Fruit fly (Drosophila melanogaster) whole organism, prepupa: Measurements from ENCODE around the gene CG13458.

Experiments used
- Blimp-1 ChIP-seq: fragments of 200-800 bp; sonication (Bioruptor generic); optimal IDR thresholded peaks from 3 replicates; lab custom pipeline; 2017; ENCODE audit warnings: missing biosample characterization, missing genetic modification characterization, mild to moderate bottlenecking, moderate library complexity, missing genetic modification reagents
- CG10631 ChIP-seq: fragments of 200-800 bp; sonication (Bioruptor generic); optimal IDR thresholded peaks from 2 replicates; lab custom pipeline; 2016; ENCODE audit warnings: missing biosample characterization, missing genetic modification characterization
- CG11294 ChIP-seq: fragments of 200-800 bp; sonication (Bioruptor generic); IDR thresholded peaks from 2 replicates; pipeline ENCODE4 v1.3.6; 2022; ENCODE audit warnings: missing biosample characterization, missing genetic modification characterization
- CG11762 ChIP-seq: fragments of 200-800 bp; sonication (Bioruptor generic); optimal IDR thresholded peaks from 3 replicates; lab custom pipeline; 2016; ENCODE audit warnings: missing biosample characterization, missing genetic modification characterization; ENCODE audit not compliant: insufficient read depth
- CG11902 ChIP-seq: fragments of 200-800 bp; sonication (Bioruptor generic); optimal IDR thresholded peaks from 3 replicates; lab custom pipeline; 2016; ENCODE audit warnings: missing biosample characterization, missing genetic modification characterization
- CG15336 ChIP-seq: fragments of 200-800 bp; sonication (Bioruptor generic); IDR thresholded peaks from 2 replicates; pipeline ENCODE4 v1.3.6; 2022; ENCODE audit warnings: missing biosample characterization, missing genetic modification characterization
- CG1621 ChIP-seq: fragments of 200-800 bp; sonication (Bioruptor generic); optimal IDR thresholded peaks from 3 replicates; lab custom pipeline; 2018; ENCODE audit warnings: missing biosample characterization, mild to moderate bottlenecking, missing genetic modification characterization
- CG16779 ChIP-seq: fragments of 200-800 bp; sonication (Bioruptor generic); optimal IDR thresholded peaks from 3 replicates; lab custom pipeline; 2017; ENCODE audit warnings: missing biosample characterization, mild to moderate bottlenecking, missing genetic modification characterization
- CG3032 ChIP-seq: fragments of 200-800 bp; optimal IDR thresholded peaks from 2 replicates; lab custom pipeline; 2019; ENCODE audit warnings: missing biosample characterization, mild to moderate bottlenecking, missing genetic modification characterization, moderate library complexity
- CG31627 ChIP-seq: fragments of 200-800 bp; sonication (Bioruptor generic); optimal IDR thresholded peaks from 3 replicates; lab custom pipeline; 2016; ENCODE audit warnings: missing biosample characterization, missing genetic modification characterization
- CG32006 ChIP-seq: fragments of 200-800 bp; sonication (Bioruptor generic); optimal IDR thresholded peaks from 3 replicates; lab custom pipeline; 2017; ENCODE audit warnings: missing biosample characterization, mild to moderate bottlenecking, missing genetic modification characterization
- CG34406 ChIP-seq: fragments of 200-800 bp; sonication (Bioruptor generic); optimal IDR thresholded peaks from 3 replicates; lab custom pipeline; 2016; ENCODE audit warnings: missing biosample characterization, missing genetic modification characterization
- CG3919 ChIP-seq: fragments of 200-800 bp; sonication (Bioruptor generic); optimal IDR thresholded peaks from 3 replicates; lab custom pipeline; 2016; ENCODE audit warnings: missing biosample characterization, missing genetic modification characterization
- CG6276 ChIP-seq: fragments of 200-800 bp; sonication (Bioruptor generic); optimal IDR thresholded peaks from 2 replicates; lab custom pipeline; 2017; ENCODE audit warnings: missing biosample characterization, mild to moderate bottlenecking, missing genetic modification characterization
- CG6792 ChIP-seq: fragments of 200-800 bp; sonication (Bioruptor generic); optimal IDR thresholded peaks from 3 replicates; lab custom pipeline; 2016; ENCODE audit warnings: missing biosample characterization, missing genetic modification characterization
- CG6808 ChIP-seq: fragments of 200-800 bp; sonication (Bioruptor generic); optimal IDR thresholded peaks from 3 replicates; lab custom pipeline; 2017; ENCODE audit warnings: missing biosample characterization, missing genetic modification characterization, mild to moderate bottlenecking, moderate library complexity, missing genetic modification reagents
- CG6854 ChIP-seq: fragments of 200-800 bp; sonication (Bioruptor generic); optimal IDR thresholded peaks from 2 replicates; lab custom pipeline; 2017; ENCODE audit warnings: missing biosample characterization, mild to moderate bottlenecking, missing genetic modification characterization
- CG8119 ChIP-seq: fragments of 200-800 bp; sonication (Bioruptor generic); IDR thresholded peaks from 3 replicates; pipeline ENCODE4 v1.3.6; 2022; ENCODE audit warnings: missing biosample characterization, missing genetic modification characterization
- CG8319 ChIP-seq: fragments of 200-800 bp; sonication (Bioruptor generic); optimal IDR thresholded peaks from 3 replicates; lab custom pipeline; 2016; ENCODE audit warnings: missing biosample characterization, missing genetic modification characterization
- CG9139 ChIP-seq: fragments of 200-800 bp; sonication (Bioruptor generic); optimal IDR thresholded peaks from 3 replicates; lab custom pipeline; 2017; ENCODE audit warnings: missing biosample characterization, mild to moderate bottlenecking, missing genetic modification characterization
- Eip75B ChIP-seq: fragments of 200-800 bp; sonication (Bioruptor generic); optimal IDR thresholded peaks from 3 replicates; lab custom pipeline; 2016; ENCODE audit warnings: missing biosample characterization, missing genetic modification characterization
- Eip78C ChIP-seq: fragments of 200-800 bp; sonication (Bioruptor generic); peaks from one replicate; lab custom pipeline; 2016; ENCODE audit warnings: missing biosample characterization, missing genetic modification characterization
- Eip93F ChIP-seq: fragments of 200-800 bp; sonication (Bioruptor generic); optimal IDR thresholded peaks from 2 replicates; lab custom pipeline; 2016; ENCODE audit warnings: missing biosample characterization, mild to moderate bottlenecking, missing genetic modification characterization
- Ets21C ChIP-seq: fragments of 200-800 bp; sonication (Bioruptor generic); optimal IDR thresholded peaks from 3 replicates; lab custom pipeline; 2016; ENCODE audit warnings: missing biosample characterization, missing genetic modification characterization
- Ets96B ChIP-seq: fragments of 200-800 bp; optimal IDR thresholded peaks from 2 replicates; lab custom pipeline; 2019; ENCODE audit warnings: missing biosample characterization, mild to moderate bottlenecking, missing genetic modification characterization, moderate library complexity
- Gug ChIP-seq: fragments of 200-800 bp; sonication (Bioruptor generic); IDR thresholded peaks from 2 replicates; pipeline ENCODE4 v1.3.6; 2022; ENCODE audit warnings: missing biosample characterization, missing genetic modification characterization
- Hr38 ChIP-seq: sonication (Bioruptor generic); optimal IDR thresholded peaks from 2 replicates; lab custom pipeline; 2016; ENCODE audit warnings: missing biosample characterization, missing genetic modification characterization
- Hr39 ChIP-seq: fragments of 200-800 bp; sonication (Bioruptor generic); optimal IDR thresholded peaks from 2 replicates; lab custom pipeline; 2016; ENCODE audit warnings: missing biosample characterization, missing genetic modification characterization
- Hr4 ChIP-seq: fragments of 200-800 bp; sonication (Bioruptor generic); optimal IDR thresholded peaks from 3 replicates; lab custom pipeline; 2016; ENCODE audit warnings: missing biosample characterization, missing genetic modification characterization
- Met ChIP-seq: fragments of 200-800 bp; sonication (Bioruptor generic); optimal IDR thresholded peaks from 3 replicates; lab custom pipeline; 2016; ENCODE audit warnings: missing biosample characterization, missing genetic modification characterization
- OdsH ChIP-seq: fragments of 200-800 bp; sonication (Bioruptor generic); optimal IDR thresholded peaks from 3 replicates; lab custom pipeline; 2016; ENCODE audit warnings: missing biosample characterization, missing genetic modification characterization
- Smox ChIP-seq: fragments of 200-800 bp; sonication (Bioruptor generic); optimal IDR thresholded peaks from 3 replicates; lab custom pipeline; 2016; ENCODE audit warnings: missing biosample characterization, missing genetic modification characterization
- Sox102F ChIP-seq: fragments of 200-800 bp; sonication (Bioruptor generic); optimal IDR thresholded peaks from 2 replicates; lab custom pipeline; 2016; ENCODE audit warnings: missing biosample characterization, mild to moderate bottlenecking, missing genetic modification characterization
- Sox15 ChIP-seq: fragments of 200-800 bp; sonication (Bioruptor generic); optimal IDR thresholded peaks from 3 replicates; lab custom pipeline; 2016; ENCODE audit warnings: missing biosample characterization, missing genetic modification characterization
- achi ChIP-seq: fragments of 200-800 bp; sonication (Bioruptor generic); optimal IDR thresholded peaks from 3 replicates; lab custom pipeline; 2016; ENCODE audit warnings: missing biosample characterization, missing genetic modification characterization
- acj6 ChIP-seq: fragments of 200-800 bp; sonication (Bioruptor generic); optimal IDR thresholded peaks from 3 replicates; lab custom pipeline; 2016; ENCODE audit warnings: missing biosample characterization, missing genetic modification characterization
- cyc ChIP-seq: fragments of 200-800 bp; sonication (Bioruptor generic); optimal IDR thresholded peaks from 3 replicates; lab custom pipeline; 2016; ENCODE audit warnings: missing biosample characterization, missing genetic modification characterization
- dac ChIP-seq: fragments of 200-800 bp; sonication (Bioruptor generic); optimal IDR thresholded peaks from 2 replicates; lab custom pipeline; 2017; ENCODE audit warnings: missing biosample characterization, mild to moderate bottlenecking, missing genetic modification characterization
- dsx ChIP-seq: fragments of 200-800 bp; optimal IDR thresholded peaks from 3 replicates; lab custom pipeline; 2019; ENCODE audit warnings: missing biosample characterization, mild to moderate bottlenecking, missing genetic modification characterization, moderate library complexity; ENCODE audit not compliant: poor library complexity, severe bottlenecking
- eg ChIP-seq: fragments of 200-800 bp; sonication (Bioruptor generic); IDR thresholded peaks from 3 replicates; pipeline ENCODE4 v1.3.6; 2022; ENCODE audit warnings: missing biosample characterization, missing genetic modification characterization
- esn ChIP-seq: fragments of 200-800 bp; sonication (Bioruptor generic); optimal IDR thresholded peaks from 2 replicates; lab custom pipeline; 2016; ENCODE audit warnings: missing biosample characterization, mild to moderate bottlenecking, missing genetic modification characterization, moderate library complexity
- fd59A ChIP-seq: fragments of 200-800 bp; sonication (Bioruptor generic); optimal IDR thresholded peaks from 2 replicates; lab custom pipeline; 2017; ENCODE audit warnings: missing biosample characterization, mild to moderate bottlenecking, missing genetic modification characterization, missing genetic modification reagents
- fkh ChIP-seq: fragments of 200-800 bp; sonication (Bioruptor generic); optimal IDR thresholded peaks from 3 replicates; lab custom pipeline; 2017; ENCODE audit warnings: missing biosample characterization, mild to moderate bottlenecking, missing genetic modification characterization, moderate library complexity
- lz ChIP-seq: fragments of 200-800 bp; sonication (Bioruptor generic); optimal IDR thresholded peaks from 3 replicates; lab custom pipeline; 2016; ENCODE audit warnings: missing biosample characterization, missing genetic modification characterization
- net ChIP-seq: fragments of 200-800 bp; sonication (Bioruptor generic); optimal IDR thresholded peaks from 3 replicates; lab custom pipeline; 2016; ENCODE audit warnings: missing biosample characterization, missing genetic modification characterization
- spab ChIP-seq: fragments of 200-800 bp; sonication (Bioruptor generic); optimal IDR thresholded peaks from 2 replicates; lab custom pipeline; 2017; ENCODE audit warnings: missing biosample characterization, mild to moderate bottlenecking, missing genetic modification characterization, missing genetic modification reagents
- ss ChIP-seq, 2 experiments: fragments of 200-800 bp; sonication (Bioruptor generic); optimal IDR thresholded peaks; 2 replicates in 1 of 2; 3 replicates in 1 of 2; lab custom pipeline; 2017 to 2018; ENCODE audit warnings: mild to moderate bottlenecking in 2 of 2, missing biosample characterization in 2 of 2, missing genetic modification characterization in 2 of 2, moderate library complexity in 1 of 2
- svp ChIP-seq: fragments of 200-800 bp; sonication (Bioruptor generic); peaks from one replicate; lab custom pipeline; 2016; ENCODE audit warnings: missing biosample characterization, missing genetic modification characterization
- topi ChIP-seq: fragments of 200-800 bp; sonication (Bioruptor generic); optimal IDR thresholded peaks from 3 replicates; lab custom pipeline; 2016; ENCODE audit warnings: missing biosample characterization, missing genetic modification characterization
- vri ChIP-seq: fragments of 200-800 bp; sonication (Bioruptor generic); optimal IDR thresholded peaks from 3 replicates; lab custom pipeline; 2016; ENCODE audit warnings: missing biosample characterization, mild to moderate bottlenecking, missing genetic modification characterization

CG13458 gene

DNA sequence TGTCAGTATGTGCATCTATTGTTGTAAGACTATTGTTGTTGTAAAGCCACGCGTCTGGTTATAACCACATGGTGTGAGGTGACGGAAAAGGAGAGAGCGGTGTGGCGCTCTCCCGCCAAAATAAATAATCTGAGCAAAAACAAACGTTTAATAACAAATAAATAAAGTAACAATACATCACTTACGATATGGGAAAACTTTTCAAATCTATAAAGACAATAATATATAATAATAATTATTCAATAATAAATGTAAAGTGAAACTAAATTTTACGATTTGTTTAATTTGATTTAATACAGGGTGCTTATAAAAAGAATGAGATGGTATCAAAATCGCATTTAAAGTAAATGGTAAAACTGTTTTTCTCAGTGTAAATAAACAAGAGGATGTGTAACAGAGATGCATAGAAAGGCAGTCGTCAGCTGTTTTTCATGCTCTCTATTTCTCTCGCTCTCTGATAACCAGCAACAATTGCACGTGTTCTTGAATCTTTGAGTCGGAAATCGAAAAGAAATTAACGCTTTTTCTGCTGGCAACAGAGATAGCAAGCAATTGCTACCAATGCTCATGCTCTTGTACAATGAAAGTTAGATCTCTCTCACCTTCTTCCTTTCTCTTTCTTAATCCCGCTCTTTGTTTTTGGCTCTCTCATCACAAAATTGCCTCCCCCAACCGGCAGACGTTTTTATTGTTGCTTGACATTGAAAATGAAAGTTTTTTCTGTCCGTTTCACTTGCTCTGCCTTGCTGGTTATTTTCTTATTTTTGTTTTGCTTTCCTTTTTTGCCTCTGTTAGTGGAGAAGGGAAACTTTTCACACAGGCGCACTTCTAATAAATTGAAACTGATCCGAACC lies 14.5 kb upstream of the CG13458 start:
- peak; percentile 91 for TF ChIP-seq CG6276 (GFP tag; lab: Kevin White, UChicago)
- peak; percentile 73 for TF ChIP-seq achi (GFP tag; lab: Kevin White, UChicago)
- peak; percentile 90 for TF ChIP-seq Gug (GFP tag; lab: Robert Waterston, UW)
- TF ChIP-seq Met (GFP tag; lab: Kevin White, UChicago), result peak; percentile 48
- TF ChIP-seq net (GFP tag; lab: Kevin White, UChicago), result peak; percentile 71
- TF ChIP-seq esn (GFP tag; lab: Kevin White, UChicago), result peak; percentile 64
- TF ChIP-seq Eip75B (GFP tag; lab: Kevin White, UChicago), result peak; percentile 81
- TF ChIP-seq OdsH (GFP tag; lab: Kevin White, UChicago), result peak; percentile 70
- peak; percentile 74 for TF ChIP-seq Ets96B
- TF ChIP-seq ss (GFP tag; optimal IDR thresholded peaks at IDR 0.05; lab: Kevin White, UChicago), result peak; percentile 23 to 51
- TF ChIP-seq CG1621 (tag; lab: Kevin White, UChicago), result peak; percentile 36
- peak; percentile 69 for TF ChIP-seq CG6792 (GFP tag; lab: Kevin White, UChicago)
- TF ChIP-seq CG8119, result peak; percentile 96
- peak; percentile 86 for TF ChIP-seq CG3919 (GFP tag; lab: Kevin White, UChicago)
- peak; percentile 26 for TF ChIP-seq Smox (GFP tag; lab: Kevin White, UChicago)
- peak; percentile 90 for TF ChIP-seq Eip78C (GFP tag; lab: Kevin White, UChicago)
- peak; percentile 74 for TF ChIP-seq dsx (GFP tag; lab: Kevin White, UChicago)
- TF ChIP-seq fkh, result peak; percentile 95
- peak; percentile 86 for TF ChIP-seq CG10631
- TF ChIP-seq Hr39 (GFP tag; lab: Kevin White, UChicago), result no peak
- peak; percentile 61 for TF ChIP-seq topi (GFP tag; lab: Kevin White, UChicago)
- peak; percentile 94 for TF ChIP-seq Blimp-1 (GFP tag; lab: Kevin White, UChicago)
- TF ChIP-seq CG9139 (GFP tag; lab: Kevin White, UChicago), result peak; percentile 56
- peak; percentile 23 for TF ChIP-seq CG6854 (GFP tag; lab: Kevin White, UChicago)
- peak; percentile 3 for TF ChIP-seq vri
- peak; percentile 56 for TF ChIP-seq cyc (GFP tag; lab: Kevin White, UChicago)
- TF ChIP-seq Eip93F (GFP tag; lab: Kevin White, UChicago), result no peak
- TF ChIP-seq CG34406 (GFP tag; lab: Kevin White, UChicago), result peak; percentile 71
- peak; percentile 70 for TF ChIP-seq svp (GFP tag; lab: Kevin White, UChicago)
- peak; percentile 3 for TF ChIP-seq Sox102F (GFP tag; lab: Kevin White, UChicago)
- no peak for TF ChIP-seq fd59A
- TF ChIP-seq CG8319 (GFP tag; lab: Kevin White, UChicago), result peak; percentile 62
- TF ChIP-seq CG3032 (tag; lab: Kevin White, UChicago), result peak; percentile 88
- TF ChIP-seq dac (GFP tag; lab: Kevin White, UChicago), result peak; percentile 35
- no peak for TF ChIP-seq Hr38
- TF ChIP-seq CG6808, result peak; percentile 72
- TF ChIP-seq CG16779, result peak; percentile 53
- TF ChIP-seq CG32006 (GFP tag; lab: Kevin White, UChicago), result peak; percentile 86
- TF ChIP-seq CG15336, result peak; percentile 95
- peak; percentile 77 for TF ChIP-seq spab (GFP tag; lab: Kevin White, UChicago)
- TF ChIP-seq eg (GFP tag; lab: Robert Waterston, UW), result peak; percentile 94
- TF ChIP-seq Ets21C (GFP tag; lab: Kevin White, UChicago), result no peak
- TF ChIP-seq Hr4 (GFP tag; lab: Kevin White, UChicago), result peak; percentile 43
- peak; percentile 67 for TF ChIP-seq CG11294 (GFP tag; lab: Robert Waterston, UW)
- peak; percentile 52 for TF ChIP-seq lz (GFP tag; lab: Kevin White, UChicago)
- TF ChIP-seq acj6 (GFP tag; lab: Kevin White, UChicago), result peak; percentile 63
- TF ChIP-seq Sox15 (GFP tag; lab: Kevin White, UChicago), result no peak
- TF ChIP-seq CG31627, result no peak
- TF ChIP-seq CG11762 (GFP tag; lab: Kevin White, UChicago), result peak; percentile 74
- no peak for TF ChIP-seq CG11902
